Fruit fly (Drosophila melanogaster) S2 (cell line): Measurements from ENCODE around the gene Rpp20.

Source experiments
- CG8478 ChIP-seq: fragments of >200 bp; optimal IDR thresholded peaks from 2 replicates; lab custom pipeline; 2018
- CTCF ChIP-seq, 2 experiments: fragments of >200 bp; optimal IDR thresholded peaks; 2 replicates each; lab custom pipeline; 2018

- TF ChIP-seq CTCF (optimal IDR thresholded peaks at IDR 0.05; lab: Kevin White, UChicago) (no peak), CG8478 (lab: Kevin White, UChicago) (no peak)
Measured at dm6 chrX:19792572-19792971, 48.3 kb downstream of the Rpp20 start.
